Worm (Caenorhabditis elegans) whole organism, early embryonic: Measurements from ENCODE around the gene nhr-116.
"Not testable (repeated sequence)": the region's sequence is repeated elsewhere in the genome, so short reads cannot be mapped to it uniquely, and the experiment has no call there.

Experiments
- B0310.2 ChIP-seq: sonication (generic microtip); optimal IDR thresholded peaks from 2 replicates; lab custom pipeline; 2016; ENCODE audit warnings: mild to moderate bottlenecking, missing genetic modification characterization, missing compliant biosample characterization
- F13C5.2 ChIP-seq: sonication (generic microtip); optimal IDR thresholded peaks from 2 replicates; lab custom pipeline; 2017; ENCODE audit warnings: mild to moderate bottlenecking, missing genetic modification characterization, inconsistent platforms, missing compliant biosample characterization
- aly-1 ChIP-seq: sonication (generic microtip); optimal IDR thresholded peaks from 2 replicates; lab custom pipeline; 2016; ENCODE audit warnings: missing genetic modification characterization, missing compliant biosample characterization
- ama-1 ChIP-seq: fragments of 150-350 bp; optimal IDR thresholded peaks from 2 replicates; lab custom pipeline; 2014
- ceh-13 ChIP-seq: fragments of 200-800 bp; sonication (Bioruptor generic); optimal IDR thresholded peaks from 2 replicates; lab custom pipeline; 2018; ENCODE audit warnings: mild to moderate bottlenecking, missing genetic modification characterization, missing compliant biosample characterization
- ceh-36 ChIP-seq: sonication (generic microtip); optimal IDR thresholded peaks from 2 replicates; lab custom pipeline; 2016; ENCODE audit warnings: missing genetic modification characterization, inconsistent platforms, missing compliant biosample characterization
- ets-7 ChIP-seq: sonication (generic microtip); optimal IDR thresholded peaks from 2 replicates; lab custom pipeline; 2016; ENCODE audit warnings: missing genotype, missing genetic modification characterization, missing compliant biosample characterization
- flt-1 ChIP-seq: fragments of 200-800 bp; sonication (Bioruptor generic); IDR thresholded peaks from 2 replicates; pipeline ENCODE4 v1.3.6; 2022; ENCODE audit warnings: missing genetic modification characterization, missing compliant biosample characterization
- hmbx-1 ChIP-seq: sonication (generic microtip); optimal IDR thresholded peaks from 2 replicates; lab custom pipeline; 2016; ENCODE audit warnings: mild to moderate bottlenecking, missing genetic modification characterization, missing compliant biosample characterization
- hmg-4 ChIP-seq: fragments of 200-800 bp; sonication (Bioruptor generic); optimal IDR thresholded peaks from 2 replicates; lab custom pipeline; 2018; ENCODE audit warnings: mild to moderate bottlenecking, missing genetic modification characterization, missing compliant biosample characterization
- hnd-1 ChIP-seq: sonication (generic microtip); optimal IDR thresholded peaks from 2 replicates; lab custom pipeline; 2016; ENCODE audit warnings: missing genetic modification characterization, missing compliant biosample characterization
- pes-1 ChIP-seq: fragments of 200-800 bp; sonication (Bioruptor generic); IDR thresholded peaks from 2 replicates; pipeline ENCODE4 v1.3.6; 2022; ENCODE audit warnings: missing genetic modification reagents, missing genetic modification characterization, missing compliant biosample characterization
- scrt-1 ChIP-seq: fragments of 200-800 bp; sonication (Bioruptor generic); IDR thresholded peaks from 2 replicates; pipeline ENCODE4 v1.3.6; 2022; ENCODE audit warnings: missing genetic modification characterization, missing compliant biosample characterization
- sea-1 ChIP-seq: fragments of 200-800 bp; sonication (Bioruptor generic); conservative IDR thresholded peaks from 2 replicates; pipeline ENCODE4 v1.3.6; 2022; ENCODE audit warnings: missing genetic modification characterization, missing compliant biosample characterization
- tbx-11 ChIP-seq: fragments of 200-800 bp; sonication (Bioruptor generic); IDR thresholded peaks from 2 replicates; pipeline ENCODE4 v1.3.6; 2022; ENCODE audit warnings: missing genetic modification characterization, missing compliant biosample characterization
- tbx-37 ChIP-seq: fragments of 200-800 bp; sonication (Bioruptor generic); conservative IDR thresholded peaks from 2 replicates; pipeline ENCODE4 v1.3.6; 2022; ENCODE audit warnings: missing genetic modification reagents, missing genetic modification characterization, missing compliant biosample characterization
- tra-4 ChIP-seq: sonication (generic microtip); optimal IDR thresholded peaks from 2 replicates; lab custom pipeline; 2017; ENCODE audit warnings: missing genetic modification characterization, missing compliant biosample characterization

nhr-116 gene

DNA sequence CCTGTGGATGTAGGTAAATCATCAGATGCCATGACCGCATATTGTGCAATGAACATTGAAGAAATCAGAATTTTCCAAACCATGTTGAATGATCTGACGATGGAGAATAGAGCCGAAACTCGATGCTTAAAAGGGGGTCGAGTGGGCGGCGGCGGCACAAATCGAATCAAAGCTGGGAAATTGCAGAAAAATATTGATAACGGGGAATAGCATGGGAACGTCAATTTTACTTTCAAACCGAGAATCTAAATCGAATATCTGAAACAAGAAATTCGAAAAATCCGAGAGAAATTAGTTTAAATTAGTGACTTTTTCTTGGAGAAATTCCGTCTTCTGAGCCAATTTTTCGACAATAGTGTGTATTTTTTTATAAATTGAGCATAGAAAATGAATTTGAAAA is 4.0 kb downstream of the nhr-116 start, which contains the start of gene F09C6.10:
Gene F09C6.10, minus strand, starts transcription at position 101 of the 400 bp plus-strand sequence.
- TF ChIP-seq B0310.2, result no peak
- no peak for TF ChIP-seq flt-1 (GFP tag; lab: Robert Waterston, UW)
- TF ChIP-seq tra-4 (tag; lab: Kevin White, UChicago), result no peak
- no peak for TF ChIP-seq scrt-1 (GFP tag; lab: Robert Waterston, UW)
- no peak for TF ChIP-seq F13C5.2 (tag; lab: Kevin White, UChicago)

DNA sequence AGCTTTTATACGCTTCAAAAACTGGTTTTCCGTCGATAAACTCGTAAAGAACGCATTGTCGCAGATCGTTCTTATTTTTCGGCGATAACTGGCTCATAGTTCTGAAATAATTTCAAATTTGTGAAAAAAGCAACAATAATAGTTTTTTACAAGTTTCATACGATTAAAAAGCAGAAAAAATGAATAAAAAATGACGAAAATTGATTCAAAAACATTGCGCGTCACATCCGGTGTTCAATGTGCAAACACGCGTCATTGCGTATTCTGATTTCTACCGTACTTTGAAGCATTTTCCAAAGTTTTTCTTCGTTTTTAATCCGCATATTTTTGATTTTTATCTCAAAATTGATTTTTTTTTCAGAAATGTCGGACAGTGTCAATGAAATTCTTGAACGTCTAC is 6.3 kb downstream of the nhr-116 start, which contains the start of the genes fbxa-206 and Y102A5C.2:
Gene fbxa-206, minus strand, starts transcription at position 101 of the 400 bp plus-strand sequence.
Gene Y102A5C.2, plus strand, starts transcription at position 354 of the 400 bp plus-strand sequence.
- TF ChIP-seq ceh-36 (no peak), hmbx-1 (tag; lab: Kevin White, UChicago) (no peak), hnd-1 (no peak), scrt-1 (GFP tag; lab: Robert Waterston, UW) (no peak), tra-4 (tag; lab: Kevin White, UChicago) (no peak), F13C5.2 (tag; lab: Kevin White, UChicago) (no peak), B0310.2 (no peak), hmg-4 (GFP tag; lab: Kevin White, UChicago) (no peak)

DNA sequence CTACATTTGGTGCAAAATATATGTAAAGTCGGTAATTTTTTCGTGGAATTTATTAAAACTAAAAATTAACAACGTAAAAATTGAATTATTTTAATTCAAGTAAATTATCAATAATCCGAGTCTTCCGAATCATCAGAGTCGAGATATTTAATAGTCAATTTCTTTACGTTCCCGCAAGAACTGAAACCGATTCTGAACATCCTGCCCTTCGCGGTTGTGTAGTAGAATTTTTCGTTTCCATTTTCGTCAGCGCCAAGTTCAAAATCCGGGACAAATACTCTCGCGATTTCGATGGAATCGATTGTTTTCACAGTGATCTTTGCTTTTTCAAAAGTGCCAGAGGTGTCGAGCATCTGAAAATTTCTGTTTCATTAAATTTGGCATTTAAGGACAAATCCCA is 7.6 kb downstream of the nhr-116 start:
- TF ChIP-seq aly-1 (tag; lab: Kevin White, UChicago), result no peak
- TF ChIP-seq ceh-13 (GFP tag; lab: Kevin White, UChicago), result no peak
- TF ChIP-seq hmg-4 (GFP tag; lab: Kevin White, UChicago), result no peak
- TF ChIP-seq hnd-1, result no peak
- TF ChIP-seq tra-4 (tag; lab: Kevin White, UChicago), result no peak
- no peak for TF ChIP-seq flt-1 (GFP tag; lab: Robert Waterston, UW)
- no peak for TF ChIP-seq sea-1 (GFP tag; lab: Robert Waterston, UW)

DNA sequence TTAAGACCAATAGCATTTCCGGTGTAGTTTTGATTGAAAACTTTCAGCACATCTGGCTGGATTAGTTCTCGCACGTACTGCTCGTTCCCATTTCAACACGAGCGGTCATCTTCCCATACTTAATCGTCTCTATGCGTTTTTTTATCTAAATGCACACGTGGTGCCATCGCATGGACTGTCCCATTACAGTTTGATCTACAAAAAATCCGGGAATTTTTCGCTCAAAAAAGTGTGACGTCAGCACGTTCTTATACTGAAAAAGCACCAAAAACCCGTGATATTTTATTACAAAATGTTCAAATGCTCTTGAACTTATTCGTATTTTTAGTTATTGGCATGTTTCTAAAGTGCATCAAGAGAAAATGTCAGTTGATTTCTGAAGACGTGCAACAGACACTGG is 9.9 kb downstream of the nhr-116 start, which contains the start of gene Y102A5C.4:
Gene Y102A5C.4, plus strand, starts transcription at position 301 of the 400 bp plus-strand sequence.
- TF ChIP-seq F13C5.2 (tag; lab: Kevin White, UChicago) (no peak), B0310.2 (no peak)

DNA sequence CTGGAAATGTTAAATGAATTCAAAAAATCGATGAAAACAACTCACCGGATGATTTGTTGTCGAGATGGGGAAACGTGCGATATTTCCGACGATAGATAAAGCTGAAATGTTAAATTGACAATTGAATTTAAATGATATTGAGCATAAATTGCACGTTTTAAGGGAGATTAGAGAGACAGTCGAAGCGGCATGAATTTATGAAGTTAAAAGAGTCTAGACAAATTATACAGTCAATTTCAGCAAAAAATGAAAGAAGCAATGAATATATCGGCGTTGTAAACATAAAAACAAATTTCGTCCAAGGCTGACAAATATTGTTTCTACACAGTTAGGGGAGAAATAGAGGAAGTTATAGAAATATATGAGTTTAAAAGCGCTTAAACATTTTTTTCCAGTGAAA is 15.3 kb downstream of the nhr-116 start, which contains the start of gene Y102A5C.36:
Gene Y102A5C.36, minus strand, starts transcription at position 101 of the 400 bp plus-strand sequence.
- TF ChIP-seq hnd-1, result no peak
- TF ChIP-seq ama-1 (lab: Kevin White, UChicago), result no peak
- no peak for TF ChIP-seq aly-1 (tag; lab: Kevin White, UChicago)
- no peak for TF ChIP-seq flt-1 (GFP tag; lab: Robert Waterston, UW)
- TF ChIP-seq tra-4 (tag; lab: Kevin White, UChicago), result no peak
- TF ChIP-seq sea-1 (GFP tag; lab: Robert Waterston, UW), result no peak
- no peak for TF ChIP-seq pes-1 (GFP tag; lab: Robert Waterston, UW)
- TF ChIP-seq ceh-36, result no peak
- no peak for TF ChIP-seq ceh-13 (GFP tag; lab: Kevin White, UChicago)
- no peak for TF ChIP-seq tbx-37
- TF ChIP-seq ets-7 (tag; lab: Kevin White, UChicago), result no peak
- TF ChIP-seq scrt-1 (GFP tag; lab: Robert Waterston, UW), result no peak
- TF ChIP-seq hmg-4 (GFP tag; lab: Kevin White, UChicago), result no peak
- no peak for TF ChIP-seq hmbx-1 (tag; lab: Kevin White, UChicago)
- TF ChIP-seq F13C5.2 (tag; lab: Kevin White, UChicago), result no peak
- no peak for TF ChIP-seq tbx-11 (GFP tag; lab: Robert Waterston, UW)
- no peak for TF ChIP-seq B0310.2

DNA sequence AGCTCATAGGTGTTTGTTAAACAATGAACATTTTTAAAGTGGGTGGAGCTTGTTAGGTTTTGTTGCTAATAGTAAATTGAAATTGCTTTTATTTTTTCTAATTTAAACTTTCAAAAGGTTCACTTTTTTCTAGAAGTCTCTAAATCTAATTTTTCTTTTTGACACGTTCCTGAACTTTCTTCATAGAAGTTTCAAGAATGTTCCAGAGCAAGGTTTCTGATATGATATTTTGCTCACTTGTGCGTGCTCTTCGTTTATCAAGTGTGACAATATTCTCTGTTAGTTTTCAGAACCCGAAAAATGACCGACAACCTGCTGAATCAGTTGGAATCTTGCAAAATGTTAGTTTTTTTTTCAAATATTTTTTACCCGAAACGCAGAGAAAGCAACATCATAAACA is 26.7 kb downstream of the nhr-116 start, which contains the start of gene fbxa-148:
Gene fbxa-148, plus strand, starts transcription at position 301 of the 400 bp plus-strand sequence.
- not testable (repeated sequence) for TF ChIP-seq aly-1 (tag; lab: Kevin White, UChicago); sea-1 (GFP tag; lab: Robert Waterston, UW); pes-1 (GFP tag; lab: Robert Waterston, UW)

DNA sequence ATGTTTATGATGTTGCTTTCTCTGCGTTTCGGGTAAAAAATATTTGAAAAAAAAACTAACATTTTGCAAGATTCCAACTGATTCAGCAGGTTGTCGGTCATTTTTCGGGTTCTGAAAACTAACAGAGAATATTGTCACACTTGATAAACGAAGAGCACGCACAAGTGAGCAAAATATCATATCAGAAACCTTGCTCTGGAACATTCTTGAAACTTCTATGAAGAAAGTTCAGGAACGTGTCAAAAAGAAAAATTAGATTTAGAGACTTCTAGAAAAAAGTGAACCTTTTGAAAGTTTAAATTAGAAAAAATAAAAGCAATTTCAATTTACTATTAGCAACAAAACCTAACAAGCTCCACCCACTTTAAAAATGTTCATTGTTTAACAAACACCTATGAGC is 36.0 kb downstream of the nhr-116 start, which contains the start of gene fbxa-112:
Gene fbxa-112, minus strand, starts transcription at position 101 of the 400 bp plus-strand sequence.
- TF ChIP-seq ceh-13 (GFP tag; lab: Kevin White, UChicago); ets-7 (tag; lab: Kevin White, UChicago); sea-1 (GFP tag; lab: Robert Waterston, UW): not testable (repeated sequence)

DNA sequence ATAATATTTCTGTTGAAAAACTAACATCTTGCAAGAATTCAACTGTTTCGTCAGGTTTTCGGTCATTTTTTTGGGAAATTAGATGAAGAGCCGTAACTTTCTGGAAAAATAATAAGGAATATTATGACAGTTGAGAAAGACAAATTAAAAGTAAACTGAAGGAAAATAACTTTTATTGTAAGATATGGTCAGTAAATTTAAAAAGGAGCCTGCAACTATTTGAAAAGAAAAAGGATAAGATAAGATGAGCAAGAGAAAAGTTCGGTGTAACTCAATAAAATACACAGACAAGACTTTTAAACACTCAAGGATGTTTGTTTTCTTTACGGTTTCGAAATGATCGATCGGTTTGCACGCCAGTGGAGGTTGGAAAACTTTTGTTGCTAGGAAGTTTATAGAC is 37.6 kb downstream of the nhr-116 start, which contains the start of gene fbxa-111:
Gene fbxa-111, minus strand, starts transcription at position 101 of the 400 bp plus-strand sequence.
- not testable (repeated sequence) for TF ChIP-seq tra-4 (tag; lab: Kevin White, UChicago); sea-1 (GFP tag; lab: Robert Waterston, UW); scrt-1 (GFP tag; lab: Robert Waterston, UW)

DNA sequence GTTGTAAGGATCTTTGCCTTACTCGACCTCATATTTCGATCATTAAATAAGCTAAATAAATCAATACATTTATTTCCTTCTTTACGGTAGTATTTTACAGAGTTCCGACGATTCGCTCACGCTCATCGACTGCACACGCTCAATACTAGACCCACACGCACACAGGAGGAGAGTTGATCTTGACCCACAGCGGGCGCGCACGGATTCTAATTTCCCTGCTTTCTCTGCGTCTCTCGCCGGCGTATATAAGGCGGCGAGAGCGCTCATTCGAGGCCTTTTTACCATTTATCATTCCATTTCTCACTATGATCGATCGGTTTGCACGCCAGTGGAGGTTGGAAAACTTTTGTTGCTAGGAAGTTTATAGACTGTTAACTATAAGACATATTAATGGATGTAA is 38.0 kb downstream of the nhr-116 start:
- TF ChIP-seq sea-1 (GFP tag; lab: Robert Waterston, UW) (no peak), ceh-36 (no peak), tbx-11 (GFP tag; lab: Robert Waterston, UW) (no peak), aly-1 (tag; lab: Kevin White, UChicago) (no peak), tra-4 (tag; lab: Kevin White, UChicago) (no peak), hnd-1 (no peak), F13C5.2 (tag; lab: Kevin White, UChicago) (no peak), ets-7 (tag; lab: Kevin White, UChicago) (no peak), scrt-1 (GFP tag; lab: Robert Waterston, UW) (no peak), flt-1 (GFP tag; lab: Robert Waterston, UW) (no peak), B0310.2 (no peak), ceh-13 (GFP tag; lab: Kevin White, UChicago) (no peak), pes-1 (GFP tag; lab: Robert Waterston, UW) (no peak), hmbx-1 (tag; lab: Kevin White, UChicago) (no peak), tbx-37 (no peak), ama-1 (lab: Kevin White, UChicago) (no peak), hmg-4 (GFP tag; lab: Kevin White, UChicago) (no peak)
